Fruit fly (Drosophila melanogaster) whole organism, embryonic: Measurements from ENCODE around the gene CG31926.

ENCODE experiments used
- Asciz ChIP-seq: fragments of 200-800 bp; sonication (Bioruptor generic); optimal IDR thresholded peaks from 2 replicates; lab custom pipeline; 2017; ENCODE audit warnings: missing biosample characterization, mild to moderate bottlenecking, missing genetic modification characterization, missing genetic modification reagents
- CG11247 ChIP-seq: fragments of 200-800 bp; sonication (Bioruptor generic); IDR thresholded peaks from 2 replicates; pipeline ENCODE4 v1.3.6; 2022; ENCODE audit warnings: missing biosample characterization, missing genetic modification characterization
- CG11723 ChIP-seq: fragments of 200-800 bp; sonication (Bioruptor generic); optimal IDR thresholded peaks from 2 replicates; lab custom pipeline; 2017; ENCODE audit warnings: missing biosample characterization, mild to moderate bottlenecking, missing genetic modification characterization
- CG13123 ChIP-seq: fragments of 200-800 bp; sonication (Bioruptor generic); optimal IDR thresholded peaks from 2 replicates; lab custom pipeline; 2016; ENCODE audit warnings: missing biosample characterization, missing genetic modification characterization
- CG14441 ChIP-seq: fragments of 200-800 bp; sonication (Bioruptor generic); IDR thresholded peaks from 2 replicates; pipeline ENCODE4 v1.3.6; 2022; ENCODE audit warnings: missing biosample characterization, missing genetic modification characterization
- CG14965 ChIP-seq: fragments of 200-800 bp; sonication (Bioruptor generic); optimal IDR thresholded peaks from 2 replicates; lab custom pipeline; 2016; ENCODE audit warnings: missing biosample characterization, missing genetic modification characterization, borderline replicate concordance
- CG1602 ChIP-seq: fragments of 200-800 bp; sonication (Bioruptor generic); optimal IDR thresholded peaks from 3 replicates; lab custom pipeline; 2016; ENCODE audit warnings: missing biosample characterization, missing genetic modification characterization
- CG17359 ChIP-seq: fragments of 200-800 bp; sonication (Bioruptor generic); optimal IDR thresholded peaks from 3 replicates; lab custom pipeline; 2018; ENCODE audit warnings: missing biosample characterization, mild to moderate bottlenecking, missing genetic modification characterization, moderate library complexity
- CG17802 ChIP-seq: fragments of 200-800 bp; sonication (Bioruptor generic); optimal IDR thresholded peaks from 2 replicates; lab custom pipeline; 2018; ENCODE audit warnings: missing biosample characterization, mild to moderate bottlenecking, missing genetic modification characterization, moderate library complexity
- CG17829 ChIP-seq: fragments of 200-800 bp; optimal IDR thresholded peaks from 2 replicates; lab custom pipeline; 2019; ENCODE audit warnings: missing biosample characterization, mild to moderate bottlenecking, missing genetic modification characterization, moderate library complexity
- CG17912 ChIP-seq: fragments of 200-800 bp; sonication (Bioruptor generic); optimal IDR thresholded peaks from 2 replicates; lab custom pipeline; 2018; ENCODE audit warnings: missing biosample characterization, mild to moderate bottlenecking, missing genetic modification characterization
- CG1792 ChIP-seq: fragments of 200-800 bp; sonication (Bioruptor generic); optimal IDR thresholded peaks from 2 replicates; lab custom pipeline; 2016; ENCODE audit warnings: missing biosample characterization, missing genetic modification characterization
- CG3163 ChIP-seq: fragments of 200-800 bp; sonication (Bioruptor generic); optimal IDR thresholded peaks from 3 replicates; lab custom pipeline; 2016; ENCODE audit warnings: missing biosample characterization, missing genetic modification characterization
- CG4282 ChIP-seq: fragments of 200-800 bp; sonication (Bioruptor generic); optimal IDR thresholded peaks from 2 replicates; lab custom pipeline; 2016; ENCODE audit warnings: missing biosample characterization, missing genetic modification characterization
- CG4424 ChIP-seq: fragments of 200-800 bp; sonication (Bioruptor generic); optimal IDR thresholded peaks from 3 replicates; lab custom pipeline; 2016; ENCODE audit warnings: missing biosample characterization, missing genetic modification characterization
- CG5180 ChIP-seq: fragments of 200-800 bp; sonication (Bioruptor generic); optimal IDR thresholded peaks from 3 replicates; lab custom pipeline; 2017; ENCODE audit warnings: missing biosample characterization, missing genetic modification characterization, mild to moderate bottlenecking, moderate library complexity, missing genetic modification reagents
- CG6683 ChIP-seq: fragments of 200-800 bp; sonication (Bioruptor generic); optimal IDR thresholded peaks from 2 replicates; lab custom pipeline; 2017; ENCODE audit warnings: missing biosample characterization, mild to moderate bottlenecking, missing genetic modification characterization, missing genetic modification reagents
- CG7271 ChIP-seq: fragments of 200-800 bp; sonication (Bioruptor generic); optimal IDR thresholded peaks from 2 replicates; lab custom pipeline; 2018; ENCODE audit warnings: missing biosample characterization, mild to moderate bottlenecking, missing genetic modification characterization, moderate library complexity
- CG7745 ChIP-seq: fragments of 200-800 bp; sonication (Bioruptor generic); optimal IDR thresholded peaks from 2 replicates; lab custom pipeline; 2018; ENCODE audit warnings: missing biosample characterization, mild to moderate bottlenecking, missing genetic modification characterization, moderate library complexity
- CG7987 ChIP-seq: fragments of 200-800 bp; sonication (Bioruptor generic); optimal IDR thresholded peaks from 2 replicates; lab custom pipeline; 2018; ENCODE audit warnings: missing biosample characterization, mild to moderate bottlenecking, missing genetic modification characterization, moderate library complexity
- CG8765 ChIP-seq: fragments of 200-800 bp; sonication (Bioruptor generic); IDR thresholded peaks from 2 replicates; pipeline ENCODE4 v1.3.6; 2022; ENCODE audit warnings: missing biosample characterization, missing genetic modification characterization
- CG9609 ChIP-seq: fragments of 200-800 bp; sonication (Bioruptor generic); optimal IDR thresholded peaks from 3 replicates; lab custom pipeline; 2016; ENCODE audit warnings: missing biosample characterization, missing genetic modification characterization
- Dip3 ChIP-seq: fragments of 200-800 bp; sonication (Bioruptor generic); optimal IDR thresholded peaks from 3 replicates; lab custom pipeline; 2016; ENCODE audit warnings: missing biosample characterization, missing genetic modification characterization
- ERR ChIP-seq: fragments of 200-800 bp; sonication (Bioruptor generic); optimal IDR thresholded peaks from 2 replicates; lab custom pipeline; 2016; ENCODE audit warnings: missing biosample characterization, missing genetic modification characterization
- NK7.1 ChIP-seq: fragments of 200-800 bp; sonication (Bioruptor generic); optimal IDR thresholded peaks from 3 replicates; lab custom pipeline; 2016; ENCODE audit warnings: missing biosample characterization, missing genetic modification characterization
- Nf-YB ChIP-seq: fragments of 200-800 bp; sonication (Bioruptor generic); optimal IDR thresholded peaks from 3 replicates; lab custom pipeline; 2019; ENCODE audit warnings: missing biosample characterization, mild to moderate bottlenecking, missing genetic modification characterization, moderate library complexity
- Pdp1 ChIP-seq, 2 experiments: fragments of 200-800 bp; sonication (Bioruptor generic); optimal IDR thresholded peaks; 3 replicates each; lab custom pipeline; 2016; ENCODE audit warnings: missing biosample characterization in 2 of 2, missing genetic modification characterization in 2 of 2, mild to moderate bottlenecking in 1 of 2, moderate library complexity in 1 of 2
- Tbp ChIP-seq: fragments of >200 bp; optimal IDR thresholded peaks from 2 replicates; lab custom pipeline; 2018; ENCODE audit warnings: missing biosample characterization, missing genetic modification characterization
- ash1 ChIP-seq: fragments of 200-800 bp; sonication (Bioruptor generic); optimal IDR thresholded peaks from 2 replicates; lab custom pipeline; 2018; ENCODE audit warnings: missing biosample characterization, mild to moderate bottlenecking, missing genetic modification characterization
- chn ChIP-seq: fragments of 200-800 bp; sonication (Bioruptor generic); optimal IDR thresholded peaks from 2 replicates; lab custom pipeline; 2016; ENCODE audit warnings: missing biosample characterization, missing genetic modification characterization
- ci ChIP-seq: fragments of 200-800 bp; sonication (Bioruptor generic); IDR thresholded peaks from 3 replicates; pipeline ENCODE4 v1.3.6; 2022; ENCODE audit warnings: missing biosample characterization, missing genetic modification characterization
- croc ChIP-seq: fragments of 200-800 bp; sonication (Bioruptor generic); conservative IDR thresholded peaks from 3 replicates; pipeline ENCODE4 v1.3.6; 2022; ENCODE audit warnings: missing biosample characterization, missing genetic modification characterization
- exex ChIP-seq: fragments of 200-800 bp; sonication (Bioruptor generic); optimal IDR thresholded peaks from 4 replicates; lab custom pipeline; 2018; ENCODE audit warnings: missing biosample characterization, mild to moderate bottlenecking, missing genetic modification characterization, moderate library complexity
- fd96Cb ChIP-seq: fragments of 200-800 bp; sonication (Bioruptor generic); optimal IDR thresholded peaks from 2 replicates; lab custom pipeline; 2018; ENCODE audit warnings: missing biosample characterization, mild to moderate bottlenecking, missing genetic modification characterization, moderate library complexity
- grn ChIP-seq: fragments of 200-800 bp; sonication (Bioruptor generic); optimal IDR thresholded peaks from 3 replicates; lab custom pipeline; 2017; ENCODE audit warnings: missing biosample characterization, missing genetic modification characterization
- gt ChIP-seq: fragments of 200-800 bp; sonication (Bioruptor generic); IDR thresholded peaks from 2 replicates; pipeline ENCODE4 v1.3.6; 2022; ENCODE audit warnings: missing biosample characterization, missing genetic modification characterization
- ham ChIP-seq: fragments of 200-800 bp; sonication (Bioruptor generic); IDR thresholded peaks from 2 replicates; pipeline ENCODE4 v1.3.6; 2022; ENCODE audit warnings: missing biosample characterization, missing genetic modification characterization
- knrl ChIP-seq: fragments of 200-800 bp; sonication (Bioruptor generic); IDR thresholded peaks from 3 replicates; pipeline ENCODE4 v1.3.6; 2022; ENCODE audit warnings: missing biosample characterization, missing genetic modification characterization; ENCODE audit not compliant: partially characterized antibody
- lab ChIP-seq: fragments of 200-800 bp; sonication (Bioruptor generic); optimal IDR thresholded peaks from 3 replicates; lab custom pipeline; 2017; ENCODE audit warnings: missing biosample characterization, missing genetic modification characterization, mild to moderate bottlenecking, moderate library complexity, missing genetic modification reagents
- mirr ChIP-seq: fragments of 200-800 bp; sonication (Bioruptor generic); optimal IDR thresholded peaks from 3 replicates; lab custom pipeline; 2018; ENCODE audit warnings: missing biosample characterization, mild to moderate bottlenecking, missing genetic modification characterization
- nau ChIP-seq: fragments of 200-800 bp; sonication (Bioruptor generic); optimal IDR thresholded peaks from 3 replicates; lab custom pipeline; 2017; ENCODE audit warnings: missing biosample characterization, mild to moderate bottlenecking, missing genetic modification characterization, missing genetic modification reagents
- nmo ChIP-seq: fragments of 200-800 bp; sonication (Bioruptor generic); optimal IDR thresholded peaks from 2 replicates; lab custom pipeline; 2018; ENCODE audit warnings: missing biosample characterization, mild to moderate bottlenecking, missing genetic modification characterization, moderate library complexity
- pan ChIP-seq, 4 experiments: fragments of >200 bp in 3 of 4; fragments of 200-800 bp in 1 of 4; sonication (Bioruptor generic) in 1 of 4; optimal IDR thresholded peaks in 3 of 4; IDR thresholded peaks in 1 of 4; 2 replicates each; pipeline versions ENCODE4 v1.3.6 to Lab custom; 2017 to 2022; ENCODE audit warnings: missing biosample characterization in 2 of 4, missing genetic modification characterization in 2 of 4, mixed read lengths in 1 of 4
- pzg ChIP-seq: fragments of 200-800 bp; sonication (Bioruptor generic); optimal IDR thresholded peaks from 3 replicates; lab custom pipeline; 2018; ENCODE audit warnings: missing biosample characterization, mild to moderate bottlenecking, missing genetic modification characterization, moderate library complexity
- repo ChIP-seq: fragments of 200-800 bp; sonication (Bioruptor generic); optimal IDR thresholded peaks from 2 replicates; lab custom pipeline; 2016; ENCODE audit warnings: missing biosample characterization, missing genetic modification characterization
- sim ChIP-seq: fragments of 200-800 bp; sonication (Bioruptor generic); IDR thresholded peaks from 2 replicates; pipeline ENCODE4 v1.3.6; 2022; ENCODE audit warnings: missing biosample characterization, missing genetic modification characterization
- unpg ChIP-seq: fragments of 200-800 bp; sonication (Bioruptor generic); optimal IDR thresholded peaks from 3 replicates; lab custom pipeline; 2018; ENCODE audit warnings: missing biosample characterization, mild to moderate bottlenecking, missing genetic modification characterization, moderate library complexity
- vvl ChIP-seq: fragments of 200-800 bp; sonication (Bioruptor generic); IDR thresholded peaks from 2 replicates; pipeline ENCODE4 v1.3.6; 2022; ENCODE audit warnings: missing biosample characterization, missing genetic modification characterization
- zen2 ChIP-seq: fragments of 200-800 bp; sonication (Bioruptor generic); IDR thresholded peaks from 3 replicates; pipeline ENCODE4 v1.3.6; 2022; ENCODE audit warnings: missing biosample characterization, missing genetic modification characterization; ENCODE audit not compliant: partially characterized antibody

Gene CG31926

DNA sequence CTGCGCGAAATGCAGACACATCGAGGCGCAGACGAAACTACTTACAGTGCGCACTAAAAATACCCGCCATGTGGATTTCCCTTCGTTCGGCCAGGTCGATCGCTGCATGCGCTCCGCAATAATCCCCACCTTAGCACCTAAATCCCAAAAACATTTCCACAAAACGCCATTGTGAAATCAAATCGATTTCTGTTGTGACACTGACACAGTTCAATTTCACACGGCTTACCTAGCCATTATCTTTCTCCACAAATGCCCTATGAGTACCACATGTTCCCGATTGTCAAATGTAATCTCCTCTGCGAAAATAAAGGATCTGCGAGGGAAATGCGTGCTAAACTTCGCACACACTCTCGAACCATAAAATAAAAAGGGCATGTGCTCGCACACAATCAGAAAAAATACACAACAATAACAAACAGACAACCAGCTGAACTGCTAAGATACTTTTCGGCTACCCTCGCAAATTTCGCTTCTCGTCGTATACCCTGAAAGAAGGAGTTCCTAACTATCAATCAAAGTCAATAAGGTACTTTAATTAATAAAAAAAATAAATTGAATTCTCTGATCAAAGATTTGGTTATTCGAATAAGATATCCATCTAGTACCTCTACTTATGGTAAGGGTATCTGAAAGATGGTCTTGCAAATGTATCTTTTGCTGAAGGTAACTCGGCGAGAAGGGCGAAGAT, 9.1 kb upstream of the CG31926 start (continued):
- TF ChIP-seq CG11247 (GFP tag; lab: Robert Waterston, UW) (no peak), Dip3 (no peak), lab (GFP tag; lab: Kevin White, UChicago) (peak; percentile 26), chn (GFP tag; lab: Kevin White, UChicago) (no peak), pzg (GFP tag; lab: Kevin White, UChicago) (no peak), sim (GFP tag; lab: Robert Waterston, UW) (no peak), ash1 (GFP tag; lab: Kevin White, UChicago) (no peak), ci (GFP tag; lab: Robert Waterston, UW) (no peak), knrl (no peak), CG14441 (peak; percentile 70), Pdp1 (GFP tag; optimal IDR thresholded peaks at IDR 0.05; lab: Kevin White, UChicago) (peak in 1 of 2 experiments; percentile 12), vvl (GFP tag; lab: Robert Waterston, UW) (0 out of 2 replicates have a peak, but pooled peaks have one; percentile 25), CG6683 (GFP tag; lab: Kevin White, UChicago) (no peak), zen2 (GFP tag; lab: Robert Waterston, UW) (no peak), exex (tag; lab: Kevin White, UChicago) (no peak), CG7987 (GFP tag; lab: Kevin White, UChicago) (no peak), Tbp (GFP tag; lab: Kevin White, UChicago) (no peak), CG17802 (tag; lab: Kevin White, UChicago) (no peak), CG4282 (GFP tag; lab: Kevin White, UChicago) (no peak), croc (GFP tag; lab: Robert Waterston, UW) (no peak), CG4424 (GFP tag; lab: Kevin White, UChicago) (peak; percentile 13), CG13123 (no peak), CG17359 (tag; lab: Kevin White, UChicago) (peak; percentile 32), NK7.1 (GFP tag; lab: Kevin White, UChicago) (no peak), ham (GFP tag; lab: Robert Waterston, UW) (no peak), CG14965 (no peak), CG17912 (GFP tag; lab: Kevin White, UChicago) (no peak), CG1792 (GFP tag; lab: Kevin White, UChicago) (no peak), Asciz (GFP tag; lab: Kevin White, UChicago) (no peak), mirr (no peak), nmo (GFP tag; lab: Kevin White, UChicago) (no peak), fd96Cb (tag; lab: Kevin White, UChicago) (no peak), unpg (GFP tag; lab: Kevin White, UChicago) (no peak), Nf-YB (no peak), CG7745 (tag; lab: Kevin White, UChicago) (no peak), pan (optimal IDR thresholded peaks at IDR 0.05; lab: Kevin White, UChicago) (no peak), pan (GFP tag; optimal IDR thresholded peaks at IDR 0.05 in 1 of 2, IDR thresholded peaks at IDR 0.05 in 1 of 2) (peak in 1 of 2 experiments; percentile 51), CG9609 (GFP tag; lab: Kevin White, UChicago) (no peak), repo (GFP tag; lab: Kevin White, UChicago) (no peak), CG5180 (no peak), grn (GFP tag; lab: Kevin White, UChicago) (no peak), CG8765 (GFP tag; lab: Robert Waterston, UW) (peak; percentile 40; the same call in 1 of the 2 replicates), gt (GFP tag; lab: Robert Waterston, UW) (no peak), CG7271 (no peak), ERR (GFP tag; lab: Kevin White, UChicago) (no peak), nau (GFP tag; lab: Kevin White, UChicago) (no peak), CG11723 (GFP tag; lab: Kevin White, UChicago) (no peak), CG3163 (no peak), CG17829 (tag; lab: Kevin White, UChicago) (no peak), CG1602 (GFP tag; lab: Kevin White, UChicago) (no peak)
